Fruit fly (Drosophila melanogaster) Kc167 (cell line): ENCODE data around the gene TwdlY.

Experiments
- h ChIP-seq: fragments of >200 bp; optimal IDR thresholded peaks from 3 replicates; lab custom pipeline; 2018; ENCODE audit warnings: missing external identifiers
- ttk ChIP-seq: sonication (Bioruptor generic); optimal IDR thresholded peaks from 2 replicates; lab custom pipeline; 2017; ENCODE audit warnings: missing external identifiers

dm6 chrX:16733244-16733643, 1.5 kb upstream of the TwdlY start:
- TF ChIP-seq h (no peak), ttk (lab: Kevin White, UChicago) (no peak)
